Fruit fly (Drosophila melanogaster) whole organism, adult: ENCODE results near the gene CG46512.
"Not testable (repeated sequence)": the region's sequence is repeated elsewhere in the genome, so short reads cannot be mapped to it uniquely, and the experiment has no call there.

Experiments
- CG12768 ChIP-seq: fragments of 200-800 bp; sonication (Bioruptor generic); optimal IDR thresholded peaks from 2 replicates; lab custom pipeline; 2017; ENCODE audit warnings: missing biosample characterization, missing genetic modification characterization, mild to moderate bottlenecking, moderate library complexity, missing genetic modification reagents
- CG14711 ChIP-seq: fragments of 200-800 bp; sonication (Bioruptor generic); optimal IDR thresholded peaks from 2 replicates; lab custom pipeline; 2018; ENCODE audit warnings: missing biosample characterization, mild to moderate bottlenecking, missing genetic modification characterization, moderate library complexity
- CG1620 ChIP-seq: fragments of 200-800 bp; sonication (Bioruptor generic); optimal IDR thresholded peaks from 2 replicates; lab custom pipeline; 2016; ENCODE audit warnings: missing biosample characterization, missing genetic modification characterization
- CG33017 ChIP-seq: fragments of 200-800 bp; sonication (Bioruptor generic); optimal IDR thresholded peaks from 2 replicates; lab custom pipeline; 2018; ENCODE audit warnings: missing biosample characterization, mild to moderate bottlenecking, missing genetic modification characterization, moderate library complexity
- CG5204 ChIP-seq: fragments of 200-800 bp; sonication (Bioruptor generic); optimal IDR thresholded peaks from 2 replicates; lab custom pipeline; 2016; ENCODE audit warnings: missing biosample characterization, missing genetic modification characterization
- CG7045 ChIP-seq: fragments of 200-800 bp; sonication (Bioruptor generic); optimal IDR thresholded peaks from 2 replicates; lab custom pipeline; 2017; ENCODE audit warnings: missing biosample characterization, mild to moderate bottlenecking, missing genetic modification characterization
- CG7101 ChIP-seq: fragments of 200-800 bp; sonication (Bioruptor generic); optimal IDR thresholded peaks from 2 replicates; lab custom pipeline; 2018; ENCODE audit warnings: missing biosample characterization, mild to moderate bottlenecking, missing genetic modification characterization, moderate library complexity
- Clk ChIP-seq: fragments of 200-800 bp; sonication (Bioruptor generic); optimal IDR thresholded peaks from 2 replicates; lab custom pipeline; 2017; ENCODE audit warnings: missing biosample characterization, missing genetic modification characterization
- Mnt ChIP-seq: fragments of 200-800 bp; sonication (Bioruptor generic); optimal IDR thresholded peaks from 2 replicates; lab custom pipeline; 2016; ENCODE audit warnings: missing biosample characterization, mild to moderate bottlenecking, missing genetic modification characterization
- bab1 ChIP-seq: fragments of 200-800 bp; sonication (Bioruptor generic); optimal IDR thresholded peaks from 3 replicates; lab custom pipeline; 2019; ENCODE audit warnings: missing biosample characterization, mild to moderate bottlenecking, missing genetic modification characterization, moderate library complexity
- cic ChIP-seq: fragments of 200-800 bp; sonication (Bioruptor generic); optimal IDR thresholded peaks from 2 replicates; lab custom pipeline; 2017; ENCODE audit warnings: missing biosample characterization, mild to moderate bottlenecking, missing genetic modification characterization, moderate library complexity
- cnc ChIP-seq, 2 experiments: fragments of >200 bp; optimal IDR thresholded peaks; 2 replicates each; lab custom pipeline; 2017
- kay ChIP-seq: fragments of 200-800 bp; sonication (Bioruptor generic); peaks from one replicate; lab custom pipeline; 2016; ENCODE audit warnings: missing biosample characterization, missing genetic modification characterization, borderline replicate concordance
- ovo ChIP-seq: fragments of 200-800 bp; sonication (Bioruptor generic); optimal IDR thresholded peaks from 2 replicates; lab custom pipeline; 2016; ENCODE audit warnings: missing biosample characterization, missing genetic modification characterization
- pad ChIP-seq: fragments of 200-800 bp; sonication (Bioruptor generic); optimal IDR thresholded peaks from 3 replicates; lab custom pipeline; 2017; ENCODE audit warnings: missing biosample characterization, missing genetic modification characterization, mild to moderate bottlenecking, moderate library complexity, missing genetic modification reagents
- tj ChIP-seq: fragments of 200-800 bp; sonication (Bioruptor generic); optimal IDR thresholded peaks from 3 replicates; lab custom pipeline; 2017; ENCODE audit warnings: missing biosample characterization, mild to moderate bottlenecking, missing genetic modification characterization, moderate library complexity
- toe ChIP-seq: fragments of 200-800 bp; sonication (Bioruptor generic); optimal IDR thresholded peaks from 2 replicates; lab custom pipeline; 2016; ENCODE audit warnings: missing biosample characterization, missing genetic modification characterization

Gene CG46512

dm6 chrX:22187070-22187469, at the start of gene CG46512:
TSS of gene CG46512 (plus strand) at chrX:22187370.
- TF ChIP-seq toe, CG1620, bab1 (GFP tag; lab: Kevin White, UChicago): not testable (repeated sequence)

DNA sequence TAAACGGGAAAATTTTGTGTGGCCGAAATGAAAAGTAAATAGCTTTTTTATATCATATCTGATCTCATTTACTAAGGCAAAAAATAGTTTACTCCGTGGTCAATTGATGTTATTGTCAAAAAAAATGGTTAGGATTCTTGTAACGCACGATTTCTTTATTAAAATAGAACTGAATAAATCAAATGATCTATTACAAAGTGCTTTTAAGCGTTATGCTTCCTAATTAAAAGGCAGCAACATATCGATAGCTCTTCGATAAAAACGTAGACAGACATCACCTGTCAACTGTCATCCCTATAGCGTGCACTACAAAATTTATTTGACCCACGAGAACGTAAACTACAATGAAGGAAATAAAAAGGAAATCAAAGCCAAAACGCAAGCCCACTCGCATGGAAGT, 44.4 kb upstream of the CG46512 start, which contains the start of gene CG40813:
TSS of gene CG40813 (plus strand) at position 301 of the 400 bp plus-strand sequence.
- not testable (repeated sequence) for TF ChIP-seq Clk (GFP tag; lab: Kevin White, UChicago); CG7101; tj (GFP tag; lab: Kevin White, UChicago)

DNA sequence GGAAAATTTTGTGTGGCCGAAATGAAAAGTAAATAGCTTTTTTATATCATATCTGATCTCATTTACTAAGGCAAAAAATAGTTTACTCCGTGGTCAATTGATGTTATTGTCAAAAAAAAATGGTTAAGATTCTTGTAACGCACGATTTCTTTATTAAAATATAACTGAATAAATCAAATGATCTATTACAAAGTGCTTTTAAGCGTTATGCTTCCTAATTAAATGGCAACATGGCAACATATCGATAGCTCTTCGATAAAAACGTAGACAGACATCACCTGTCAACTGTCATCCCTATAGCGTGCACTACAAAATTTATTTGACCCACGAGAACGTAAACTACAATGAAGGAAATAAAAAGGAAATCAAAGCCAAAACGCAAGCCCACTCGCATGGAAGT, 39.7 kb upstream of the CG46512 start, which contains the start of gene CG46504:
TSS of gene CG46504 (plus strand) at position 301 of the 400 bp plus-strand sequence.
- TF ChIP-seq Clk, CG12768, CG7045 (GFP tag; lab: Kevin White, UChicago): not testable (repeated sequence)

DNA sequence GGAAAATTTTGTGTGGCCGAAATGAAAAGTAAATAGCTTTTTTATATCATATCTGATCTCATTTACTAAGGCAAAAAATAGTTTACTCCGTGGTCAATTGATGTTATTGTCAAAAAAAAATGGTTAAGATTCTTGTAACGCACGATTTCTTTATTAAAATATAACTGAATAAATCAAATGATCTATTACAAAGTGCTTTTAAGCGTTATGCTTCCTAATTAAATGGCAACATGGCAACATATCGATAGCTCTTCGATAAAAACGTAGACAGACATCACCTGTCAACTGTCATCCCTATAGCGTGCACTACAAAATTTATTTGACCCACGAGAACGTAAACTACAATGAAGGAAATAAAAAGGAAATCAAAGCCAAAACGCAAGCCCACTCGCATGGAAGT, 34.6 kb upstream of the CG46512 start, which contains the start of gene CG46505:
TSS of gene CG46505 (plus strand) at position 301 of the 400 bp plus-strand sequence.
- not testable (repeated sequence) for TF ChIP-seq tj, Mnt, ovo (GFP tag; lab: Kevin White, UChicago)

dm6 chrX:22157587-22157986, 29.6 kb upstream of the CG46512 start, which contains the start of gene CG46506:
TSS of gene CG46506 (plus strand) at chrX:22157887.
- TF ChIP-seq CG14711 (tag; lab: Kevin White, UChicago); toe (GFP tag; lab: Kevin White, UChicago); cnc (optimal IDR thresholded peaks at IDR 0.05; lab: Kevin White, UChicago): not testable (repeated sequence)

dm6 chrX:22162623-22163022, 24.5 kb upstream of the CG46512 start, which contains the start of gene CG46507:
TSS of gene CG46507 (plus strand) at chrX:22162923.
- not testable (repeated sequence) for TF ChIP-seq CG12768 (GFP tag; lab: Kevin White, UChicago); cnc (optimal IDR thresholded peaks at IDR 0.05; lab: Kevin White, UChicago); tj (GFP tag; lab: Kevin White, UChicago)

- not testable (repeated sequence) for TF ChIP-seq cic (GFP tag; lab: Kevin White, UChicago); cnc (optimal IDR thresholded peaks at IDR 0.05; lab: Kevin White, UChicago); Clk (GFP tag; lab: Kevin White, UChicago)
Observed at dm6 chrX:22167355-22167754, 19.8 kb upstream of the CG46512 start, which contains the start of gene CG46508. TSS of gene CG46508 (plus strand) at chrX:22167655.

DNA sequence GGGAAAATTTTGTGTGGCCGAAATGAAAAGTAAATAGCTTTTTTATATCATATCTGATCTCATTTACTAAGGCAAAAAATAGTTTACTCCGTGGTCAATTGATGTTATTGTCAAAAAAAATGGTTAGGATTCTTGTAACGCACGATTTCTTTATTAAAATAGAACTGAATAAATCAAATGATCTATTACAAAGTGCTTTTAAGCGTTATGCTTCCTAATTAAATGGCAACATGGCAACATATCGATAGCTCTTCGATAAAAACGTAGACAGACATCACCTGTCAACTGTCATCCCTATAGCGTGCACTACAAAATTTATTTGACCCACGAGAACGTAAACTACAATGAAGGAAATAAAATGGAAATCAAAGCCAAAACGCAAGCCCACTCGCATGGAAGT, 14.8 kb upstream of the CG46512 start, which contains the start of gene CG46509:
TSS of gene CG46509 (plus strand) at position 301 of the 400 bp plus-strand sequence.
- TF ChIP-seq CG33017 (tag; lab: Kevin White, UChicago); tj (GFP tag; lab: Kevin White, UChicago); CG7101: not testable (repeated sequence)

DNA sequence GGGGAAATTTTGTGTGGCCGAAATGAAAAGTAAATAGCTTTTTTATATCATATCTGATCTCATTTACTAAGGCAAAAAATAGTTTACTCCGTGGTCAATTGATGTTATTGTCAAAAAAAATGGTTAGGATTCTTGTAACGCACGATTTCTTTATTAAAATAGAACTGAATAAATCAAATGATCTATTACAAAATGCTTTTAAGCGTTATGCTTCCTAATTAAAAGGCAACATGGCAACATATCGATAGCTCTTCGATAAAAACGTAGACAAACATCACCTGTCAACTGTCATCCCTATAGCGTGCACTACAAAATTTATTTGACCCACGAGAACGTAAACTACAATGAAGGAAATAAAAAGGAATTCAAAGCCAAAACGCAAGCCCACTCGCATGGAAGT, 10.0 kb upstream of the CG46512 start, which contains the start of gene CG46510:
TSS of gene CG46510 (plus strand) at position 301 of the 400 bp plus-strand sequence.
- not testable (repeated sequence) for TF ChIP-seq pad, cic, CG5204 (GFP tag; lab: Kevin White, UChicago)

DNA sequence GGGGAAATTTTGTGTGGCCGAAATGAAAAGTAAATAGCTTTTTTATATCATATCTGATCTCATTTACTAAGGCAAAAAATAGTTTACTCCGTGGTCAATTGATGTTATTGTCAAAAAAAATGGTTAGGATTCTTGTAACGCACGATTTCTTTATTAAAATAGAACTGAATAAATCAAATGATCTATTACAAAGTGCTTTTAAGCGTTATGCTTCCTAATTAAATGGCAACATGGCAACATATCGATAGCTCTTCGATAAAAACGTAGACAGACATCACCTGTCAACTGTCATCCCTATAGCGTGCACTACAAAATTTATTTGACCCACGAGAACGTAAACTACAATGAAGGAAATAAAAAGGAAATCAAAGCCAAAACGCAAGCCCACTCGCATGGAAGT, 5.0 kb upstream of the CG46512 start, which contains the start of gene CG46511:
TSS of gene CG46511 (plus strand) at position 301 of the 400 bp plus-strand sequence.
- TF ChIP-seq CG33017 (tag; lab: Kevin White, UChicago); CG5204 (GFP tag; lab: Kevin White, UChicago); kay (GFP tag; lab: Kevin White, UChicago): not testable (repeated sequence)
